Worm (Caenorhabditis elegans) whole organism, young adult: ENCODE measurements around the gene glb-22.

ENCODE experiments used
- B0336.3 ChIP-seq: fragments of 200-800 bp; sonication (Bioruptor generic); IDR thresholded peaks from 2 replicates; pipeline ENCODE4 v1.3.6; 2022; ENCODE audit warnings: missing genetic modification characterization, missing compliant biosample characterization
- D2030.7 ChIP-seq: fragments of 200-800 bp; sonication (Bioruptor generic); IDR thresholded peaks from 2 replicates; pipeline ENCODE4 v1.3.6; 2022; ENCODE audit warnings: missing genetic modification reagents, missing genetic modification characterization, missing compliant biosample characterization
- F10E7.11 ChIP-seq: sonication (generic microtip); optimal IDR thresholded peaks from 2 replicates; lab custom pipeline; 2017; ENCODE audit warnings: mild to moderate bottlenecking, missing genetic modification characterization, moderate library complexity, missing compliant biosample characterization
- F22D6.2 ChIP-seq: sonication (generic microtip); optimal IDR thresholded peaks from 2 replicates; lab custom pipeline; 2016; ENCODE audit warnings: mild to moderate bottlenecking, missing genetic modification characterization, missing compliant biosample characterization
- F23B12.7 ChIP-seq: sonication (generic microtip); optimal IDR thresholded peaks from 2 replicates; lab custom pipeline; 2017; ENCODE audit warnings: missing genetic modification characterization, mild to moderate bottlenecking, missing compliant biosample characterization, antibody characterized with exemption, moderate library complexity; ENCODE audit not compliant: insufficient read depth
- F37B4.10 ChIP-seq: fragments of 200-800 bp; sonication (Bioruptor generic); IDR thresholded peaks from 2 replicates; pipeline ENCODE4 v1.3.6; 2022; ENCODE audit warnings: missing genetic modification characterization, missing compliant biosample characterization
- F49E8.2 ChIP-seq: sonication (generic microtip); optimal IDR thresholded peaks from 3 replicates; lab custom pipeline; 2017; ENCODE audit warnings: missing genetic modification characterization, mild to moderate bottlenecking, missing compliant biosample characterization, antibody characterized with exemption, moderate library complexity; ENCODE audit not compliant: insufficient read depth
- F57A8.1 ChIP-seq: fragments of 200-800 bp; sonication (Bioruptor generic); optimal IDR thresholded peaks from 2 replicates; lab custom pipeline; 2018; ENCODE audit warnings: mild to moderate bottlenecking, missing genetic modification characterization, moderate library complexity, missing compliant biosample characterization
- T26A5.8 ChIP-seq: sonication (generic microtip); optimal IDR thresholded peaks from 2 replicates; lab custom pipeline; 2016; ENCODE audit warnings: missing genetic modification characterization, missing compliant biosample characterization
- Y53F4B.3 ChIP-seq: fragments of 200-800 bp; sonication (Bioruptor generic); IDR thresholded peaks from 2 replicates; pipeline ENCODE4 v1.3.6; 2022; ENCODE audit warnings: missing genetic modification reagents, missing genetic modification characterization, missing compliant biosample characterization
- Y53G8AR.9 ChIP-seq: fragments of 200-800 bp; sonication (Bioruptor generic); conservative IDR thresholded peaks from 2 replicates; pipeline ENCODE4 v1.3.6; 2022; ENCODE audit warnings: missing genetic modification reagents, missing genetic modification characterization, missing compliant biosample characterization
- aptf-2 ChIP-seq: fragments of 200-800 bp; sonication (Bioruptor generic); conservative IDR thresholded peaks from 2 replicates; pipeline ENCODE4 v1.3.6; 2022; ENCODE audit warnings: missing genetic modification reagents, missing genetic modification characterization, missing compliant biosample characterization
- atf-7 ChIP-seq: sonication (generic microtip); optimal IDR thresholded peaks from 2 replicates; lab custom pipeline; 2017; ENCODE audit warnings: mild to moderate bottlenecking, missing genetic modification characterization, missing compliant biosample characterization
- ceh-27 ChIP-seq: fragments of 200-800 bp; sonication (Bioruptor generic); optimal IDR thresholded peaks from 2 replicates; lab custom pipeline; 2018; ENCODE audit warnings: mild to moderate bottlenecking, missing genetic modification characterization, moderate library complexity, missing compliant biosample characterization
- ceh-79 ChIP-seq: sonication (generic microtip); optimal IDR thresholded peaks from 2 replicates; lab custom pipeline; 2017; ENCODE audit warnings: mild to moderate bottlenecking, missing genetic modification characterization, missing compliant biosample characterization
- ceh-91 ChIP-seq: fragments of 200-800 bp; sonication (Bioruptor generic); IDR thresholded peaks from 2 replicates; pipeline ENCODE4 v1.3.6; 2022; ENCODE audit warnings: missing genetic modification reagents, missing genetic modification characterization, missing compliant biosample characterization
- chd-7 ChIP-seq: sonication (generic microtip); optimal IDR thresholded peaks from 2 replicates; lab custom pipeline; 2016; ENCODE audit warnings: mild to moderate bottlenecking, missing genetic modification characterization, moderate library complexity, missing compliant biosample characterization
- egrh-3 ChIP-seq: fragments of 200-800 bp; sonication (Bioruptor generic); IDR thresholded peaks from 2 replicates; pipeline ENCODE4 v1.3.6; 2022; ENCODE audit warnings: missing genetic modification reagents, missing genetic modification characterization, missing compliant biosample characterization
- fkh-3 ChIP-seq: sonication (generic microtip); optimal IDR thresholded peaks from 2 replicates; lab custom pipeline; 2016; ENCODE audit warnings: mild to moderate bottlenecking, missing genetic modification characterization, missing compliant biosample characterization
- him-1 ChIP-seq: sonication (generic microtip); optimal IDR thresholded peaks from 2 replicates; lab custom pipeline; 2016; ENCODE audit warnings: missing genotype, missing genetic modification reagents, missing genetic modification characterization, missing compliant biosample characterization
- hlh-12 ChIP-seq: sonication (generic microtip); optimal IDR thresholded peaks from 2 replicates; lab custom pipeline; 2016; ENCODE audit warnings: missing genetic modification characterization, missing compliant biosample characterization
- hmg-1.2 ChIP-seq: fragments of 200-800 bp; sonication (Bioruptor generic); IDR thresholded peaks from 2 replicates; pipeline ENCODE4 v1.3.6; 2022; ENCODE audit warnings: missing genetic modification reagents, missing genetic modification characterization, missing compliant biosample characterization
- hrde-1 ChIP-seq: sonication (generic microtip); optimal IDR thresholded peaks from 2 replicates; lab custom pipeline; 2016; ENCODE audit warnings: missing genetic modification characterization, mild to moderate bottlenecking, missing compliant biosample characterization, moderate library complexity, missing genotype, missing genetic modification reagents, borderline replicate concordance
- hsf-1 ChIP-seq: fragments of 200-800 bp; sonication (Bioruptor generic); IDR thresholded peaks from 2 replicates; pipeline ENCODE4 v1.3.6; 2022; ENCODE audit warnings: missing genetic modification reagents, missing genetic modification characterization, missing compliant biosample characterization
- let-526 ChIP-seq: fragments of 200-800 bp; sonication (Bioruptor generic); IDR thresholded peaks from 2 replicates; pipeline ENCODE4 v1.3.6; 2022; ENCODE audit warnings: missing genetic modification reagents, missing genetic modification characterization, missing compliant biosample characterization
- let-607 ChIP-seq, 2 experiments: fragments of 200-800 bp in 1 of 2; sonication (Bioruptor generic) in 1 of 2; sonication (generic microtip) in 1 of 2; optimal IDR thresholded peaks; 2 replicates each; lab custom pipeline; 2016 to 2018; ENCODE audit warnings: mild to moderate bottlenecking in 2 of 2, missing compliant biosample characterization in 2 of 2, missing genetic modification characterization in 2 of 2, moderate library complexity in 2 of 2, missing genotype in 1 of 2
- lin-26 ChIP-seq: fragments of 200-800 bp; sonication (Bioruptor generic); IDR thresholded peaks from 2 replicates; pipeline ENCODE4 v1.3.6; 2022; ENCODE audit warnings: missing genetic modification reagents, missing genetic modification characterization, missing compliant biosample characterization
- lin-54 ChIP-seq: fragments of 200-800 bp; sonication (Bioruptor generic); optimal IDR thresholded peaks from 2 replicates; lab custom pipeline; 2018; ENCODE audit warnings: mild to moderate bottlenecking, missing genetic modification characterization, missing compliant biosample characterization
- lsl-1 ChIP-seq: fragments of 200-800 bp; sonication (Bioruptor generic); optimal IDR thresholded peaks from 2 replicates; lab custom pipeline; 2018; ENCODE audit warnings: mild to moderate bottlenecking, missing genetic modification characterization, moderate library complexity, missing compliant biosample characterization
- lsy-27 ChIP-seq: sonication (generic microtip); optimal IDR thresholded peaks from 2 replicates; lab custom pipeline; 2017; ENCODE audit warnings: missing genetic modification characterization, mild to moderate bottlenecking, missing compliant biosample characterization, antibody characterized with exemption, missing genotype, borderline replicate concordance; ENCODE audit not compliant: insufficient read depth
- madf-10 ChIP-seq: sonication (generic microtip); optimal IDR thresholded peaks from 2 replicates; lab custom pipeline; 2016; ENCODE audit warnings: mild to moderate bottlenecking, missing genetic modification characterization, missing compliant biosample characterization
- mcd-1 ChIP-seq: fragments of 200-800 bp; sonication (Bioruptor generic); IDR thresholded peaks from 2 replicates; pipeline ENCODE4 v1.3.6; 2022; ENCODE audit warnings: missing genetic modification reagents, missing genetic modification characterization, missing compliant biosample characterization
- mel-28 ChIP-seq: sonication (generic microtip); optimal IDR thresholded peaks from 2 replicates; lab custom pipeline; 2016; ENCODE audit warnings: borderline replicate concordance, mild to moderate bottlenecking, missing genetic modification characterization, missing compliant biosample characterization
- pbrm-1 ChIP-seq: fragments of 200-800 bp; sonication (Bioruptor generic); IDR thresholded peaks from 2 replicates; pipeline ENCODE4 v1.3.6; 2022; ENCODE audit warnings: missing genetic modification reagents, missing genetic modification characterization, missing compliant biosample characterization
- sdz-38 ChIP-seq: sonication (generic microtip); optimal IDR thresholded peaks from 2 replicates; lab custom pipeline; 2016; ENCODE audit warnings: missing genotype, missing genetic modification characterization, missing compliant biosample characterization
- snpc-1.1 ChIP-seq: sonication (generic microtip); optimal IDR thresholded peaks from 2 replicates; lab custom pipeline; 2017; ENCODE audit warnings: missing genetic modification characterization, mild to moderate bottlenecking, missing compliant biosample characterization, antibody characterized with exemption, moderate library complexity, missing genotype, missing genetic modification reagents; ENCODE audit not compliant: insufficient read depth
- snpc-1.3 ChIP-seq: sonication (generic microtip); optimal IDR thresholded peaks from 2 replicates; lab custom pipeline; 2017; ENCODE audit warnings: missing genetic modification characterization, mild to moderate bottlenecking, missing compliant biosample characterization, antibody characterized with exemption, moderate library complexity, missing genotype, missing genetic modification reagents; ENCODE audit not compliant: insufficient read depth
- snpc-3.4 ChIP-seq: sonication (generic microtip); optimal IDR thresholded peaks from 2 replicates; lab custom pipeline; 2017; ENCODE audit warnings: missing genetic modification characterization, mild to moderate bottlenecking, missing compliant biosample characterization, antibody characterized with exemption, moderate library complexity, missing genotype, missing genetic modification reagents
- unc-130 ChIP-seq: sonication (generic microtip); optimal IDR thresholded peaks from 2 replicates; lab custom pipeline; 2016; ENCODE audit warnings: missing genetic modification reagents, missing genetic modification characterization, missing compliant biosample characterization
- unc-62 ChIP-seq: fragments of 150-350 bp; optimal IDR thresholded peaks from 2 replicates; lab custom pipeline; 2014; ENCODE audit warnings: missing biosample characterization, missing genetic modification reagents, missing genetic modification characterization
- zfh-2 ChIP-seq: fragments of 200-800 bp; sonication (Bioruptor generic); conservative IDR thresholded peaks from 2 replicates; pipeline ENCODE4 v1.3.6; 2022; ENCODE audit warnings: missing genetic modification reagents, missing genetic modification characterization, missing compliant biosample characterization
- zim-3 ChIP-seq: sonication (generic microtip); optimal IDR thresholded peaks from 2 replicates; lab custom pipeline; 2017; ENCODE audit warnings: mild to moderate bottlenecking, missing genetic modification characterization, moderate library complexity, missing compliant biosample characterization
- ztf-28 ChIP-seq: fragments of 200-800 bp; sonication (Bioruptor generic); IDR thresholded peaks from 2 replicates; pipeline ENCODE4 v1.3.6; 2022; ENCODE audit warnings: missing genetic modification reagents, missing genetic modification characterization, missing compliant biosample characterization
- ztf-3 ChIP-seq: fragments of 200-800 bp; sonication (Bioruptor generic); optimal IDR thresholded peaks from 2 replicates; lab custom pipeline; 2018; ENCODE audit warnings: mild to moderate bottlenecking, missing genetic modification characterization, missing compliant biosample characterization

glb-22 gene

DNA sequence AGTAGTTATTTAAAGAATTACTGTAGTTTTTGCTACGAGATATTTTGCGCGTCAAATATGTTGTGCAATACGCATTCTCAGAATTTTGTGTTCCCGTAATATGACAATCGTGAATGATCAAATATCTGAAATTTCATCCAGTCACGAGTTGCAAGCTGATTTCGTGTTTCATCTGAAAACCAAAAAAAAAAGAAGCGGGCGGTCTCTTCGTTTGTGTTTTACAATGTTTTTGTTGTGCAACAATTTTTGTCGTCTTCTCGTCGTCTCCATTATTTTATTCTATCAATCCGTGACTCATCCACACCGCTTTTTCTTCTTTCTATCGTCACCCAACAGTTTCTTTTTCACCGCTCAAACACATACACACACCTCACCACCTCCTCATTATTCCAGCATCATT lies 9.6 kb downstream of the glb-22 start, which contains the start of gene R11H6.4:
TSS of gene R11H6.4 (plus strand) at position 301 of the 400 bp plus-strand sequence.
- TF ChIP-seq egrh-3 (no peak), hlh-12 (no peak), ztf-3 (GFP tag; lab: Kevin White, UChicago) (no peak), F37B4.10 (no peak), mel-28 (tag; lab: Kevin White, UChicago) (no peak)

DNA sequence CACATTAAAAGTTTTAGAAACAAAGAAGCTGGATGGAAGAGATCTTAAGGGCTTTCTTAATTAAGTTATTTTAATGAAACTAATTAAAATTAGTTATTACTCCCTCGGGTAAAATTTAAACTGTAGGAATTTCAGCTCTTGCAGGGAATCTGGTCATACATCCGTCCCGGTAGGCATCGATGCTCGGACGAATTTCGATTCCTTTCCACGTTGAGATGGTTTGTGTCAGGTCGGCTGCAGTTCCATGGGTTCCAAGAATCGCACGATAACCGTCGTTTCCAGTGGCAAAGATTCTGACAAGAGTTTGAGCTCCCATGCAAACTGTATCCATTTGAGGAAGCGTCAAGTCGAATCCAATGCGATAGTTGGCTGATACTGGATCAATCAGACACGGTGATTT lies 10.7 kb downstream of the glb-22 start:
- no peak for TF ChIP-seq chd-7 (tag; lab: Kevin White, UChicago)
- no peak for TF ChIP-seq let-607 (tag; optimal IDR thresholded peaks at IDR 0.05; lab: Kevin White, UChicago)
- TF ChIP-seq Y53F4B.3 (GFP tag; lab: Robert Waterston, UW): no peak
- no peak for TF ChIP-seq ceh-79 (tag; lab: Kevin White, UChicago)
- TF ChIP-seq mel-28 (tag; lab: Kevin White, UChicago): no peak
- TF ChIP-seq mcd-1 (GFP tag; lab: Robert Waterston, UW): no peak
- no peak for TF ChIP-seq unc-62 (GFP tag; lab: Kevin White, UChicago)
- TF ChIP-seq egrh-3: no peak
- TF ChIP-seq zfh-2: no peak
- TF ChIP-seq lin-26 (GFP tag; lab: Robert Waterston, UW): no peak
- TF ChIP-seq hrde-1 (tag; lab: Kevin White, UChicago): no peak

DNA sequence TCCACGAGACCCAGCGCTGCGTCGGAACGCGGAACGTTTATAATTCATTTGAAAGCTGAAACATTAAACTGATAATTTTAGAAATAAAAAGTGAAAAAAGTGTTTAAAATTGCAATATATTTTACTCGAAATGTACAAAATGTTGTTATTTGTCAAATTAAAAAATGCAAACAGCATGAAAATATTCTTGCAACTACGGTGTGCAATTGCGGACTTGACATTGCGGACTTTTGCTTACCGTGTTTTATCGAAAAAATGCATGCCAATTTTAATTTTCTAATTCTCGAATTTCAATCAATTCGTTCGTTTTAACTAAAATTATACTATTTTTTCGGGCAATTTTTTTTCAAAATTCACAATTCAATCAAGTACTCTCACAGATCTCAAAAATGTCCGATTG lies 12.1 kb downstream of the glb-22 start, which contains the start of the genes R11H6.5 and ccnk-1:
TSS of gene R11H6.5 (minus strand) at position 55 of the 400 bp plus-strand sequence.
TSS of gene ccnk-1 (plus strand) at position 381 of the 400 bp plus-strand sequence.
- TF ChIP-seq F57A8.1: no peak
- TF ChIP-seq snpc-1.3: peak; percentile 42
- no peak for TF ChIP-seq ceh-27 (GFP tag; lab: Kevin White, UChicago)
- no peak for TF ChIP-seq unc-62 (GFP tag; lab: Kevin White, UChicago)
- TF ChIP-seq F49E8.2 (tag; lab: Kevin White, UChicago): peak; percentile 19
- TF ChIP-seq snpc-3.4: no peak
- TF ChIP-seq pbrm-1 (GFP tag; lab: Robert Waterston, UW): no peak
- TF ChIP-seq Y53G8AR.9 (GFP tag; lab: Robert Waterston, UW): no peak
- no peak for TF ChIP-seq lsy-27 (tag; lab: Kevin White, UChicago)
- TF ChIP-seq mcd-1 (GFP tag; lab: Robert Waterston, UW): no peak
- TF ChIP-seq madf-10 (tag; lab: Kevin White, UChicago): no peak
- TF ChIP-seq fkh-3: no peak
- TF ChIP-seq sdz-38 (tag; lab: Kevin White, UChicago): no peak
- TF ChIP-seq unc-130 (GFP tag; lab: Kevin White, UChicago): no peak
- no peak for TF ChIP-seq B0336.3 (GFP tag; lab: Robert Waterston, UW)
- TF ChIP-seq atf-7 (tag; lab: Kevin White, UChicago): no peak
- no peak for TF ChIP-seq him-1 (tag; lab: Kevin White, UChicago)
- TF ChIP-seq snpc-1.1 (tag; lab: Kevin White, UChicago): peak; percentile 16
- no peak for TF ChIP-seq F37B4.10
- no peak for TF ChIP-seq ztf-28 (GFP tag; lab: Robert Waterston, UW)
- no peak for TF ChIP-seq aptf-2 (GFP tag; lab: Robert Waterston, UW)
- TF ChIP-seq hmg-1.2 (GFP tag; lab: Robert Waterston, UW): no peak
- no peak for TF ChIP-seq T26A5.8 (tag; lab: Kevin White, UChicago)
- peak; percentile 93 for TF ChIP-seq lsl-1 (GFP tag; lab: Kevin White, UChicago)
- TF ChIP-seq D2030.7 (GFP tag; lab: Robert Waterston, UW): peak; percentile 8; the same call in 1 of the 2 replicates
- TF ChIP-seq lin-54 (GFP tag; lab: Kevin White, UChicago): no peak
- TF ChIP-seq ceh-91 (GFP tag; lab: Robert Waterston, UW): peak; percentile 58
- TF ChIP-seq let-526 (GFP tag; lab: Robert Waterston, UW): no peak
- no peak for TF ChIP-seq ztf-3 (GFP tag; lab: Kevin White, UChicago)
- no peak for TF ChIP-seq hsf-1
- TF ChIP-seq F23B12.7 (tag; lab: Kevin White, UChicago): peak; percentile 59
- no peak for TF ChIP-seq hlh-12
- no peak for TF ChIP-seq F10E7.11 (tag; lab: Kevin White, UChicago)
- TF ChIP-seq F22D6.2 (tag; lab: Kevin White, UChicago): no peak
- no peak for TF ChIP-seq zim-3
